ENCODE assay signal across 5 fruit fly cellular contexts in the genomic region with DNA sequence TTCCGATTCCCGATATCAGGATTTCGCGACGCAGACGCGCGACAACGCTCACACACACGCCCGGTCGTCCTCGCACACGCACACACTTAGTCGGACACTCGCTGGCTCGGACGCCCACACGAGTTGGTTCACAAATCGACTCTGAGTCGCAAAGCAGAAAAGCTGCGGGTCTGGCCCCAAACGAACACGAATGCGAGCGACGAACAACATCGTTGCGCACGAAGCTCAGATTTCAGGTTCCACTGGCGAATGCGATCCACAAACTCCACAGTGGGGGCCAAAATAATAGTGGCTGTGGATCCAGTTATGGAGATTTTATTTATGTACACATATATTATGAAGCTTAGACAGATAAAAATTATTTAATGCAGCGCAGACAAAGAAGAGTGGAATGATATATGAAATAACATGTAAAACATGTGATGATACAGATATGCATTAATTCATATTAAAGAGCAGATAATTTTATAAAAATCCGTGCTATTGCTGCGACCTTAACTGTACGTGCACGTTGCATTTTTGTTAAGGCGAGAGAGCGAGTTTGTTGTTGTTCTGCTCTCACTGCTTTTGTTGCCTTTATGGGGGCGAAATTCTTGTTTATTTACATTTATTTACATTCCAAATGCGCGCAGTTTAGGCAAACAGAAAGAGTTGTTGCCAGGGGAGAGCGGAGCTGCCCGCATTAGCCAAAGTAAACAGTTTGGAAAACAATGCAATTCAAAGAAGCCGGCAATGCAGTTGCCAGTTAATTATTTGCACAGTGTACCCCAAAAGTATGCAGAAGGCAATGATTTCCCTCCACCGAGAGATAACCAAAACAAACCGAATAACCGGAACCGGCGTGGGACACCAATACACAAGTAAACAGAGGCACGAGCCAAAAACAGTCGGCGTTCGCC.
TF ChIP-seq lines count a peak whose summit lies in the region.

No protein-coding gene starts in this region.

TF ChIP-seq in whole organism, adult, 20 proteins besides CTCF, POLR2A, EP300 and RAD21 (continued from another document):
- TF ChIP-seq pad (GFP tag; optimal IDR thresholded peaks at IDR 0.05; lab: Kevin White, UChicago) = peak; percentile 66
- peak; percentile 88 for TF ChIP-seq CG11617 (GFP tag; optimal IDR thresholded peaks at IDR 0.05; lab: Kevin White, UChicago)
- no peak for TF ChIP-seq CG33017 (tag; optimal IDR thresholded peaks at IDR 0.05; lab: Kevin White, UChicago)
- TF ChIP-seq ovo (GFP tag; optimal IDR thresholded peaks at IDR 0.05; lab: Kevin White, UChicago) = peak; percentile 4

TF ChIP-seq in whole organism, embryonic, 481 proteins besides CTCF, POLR2A, EP300 and RAD21 (continued from another document and continues in another):
- TF ChIP-seq pum (GFP tag; optimal IDR thresholded peaks at IDR 0.05; lab: Kevin White, UChicago) (peak; percentile 79), CG8281 (tag; optimal IDR thresholded peaks at IDR 0.05; lab: Kevin White, UChicago) (peak; percentile 49), CG4854 (GFP tag; optimal IDR thresholded peaks at IDR 0.05; lab: Kevin White, UChicago) (peak; percentile 46), CG12769 (tag; optimal IDR thresholded peaks at IDR 0.05; lab: Kevin White, UChicago) (peak; percentile 52), CG14050 (GFP tag; IDR thresholded peaks at IDR 0.05; lab: Robert Waterston, UW) (peak; percentile 54; the same call in 2 of the 3 replicates), peb (GFP tag; IDR thresholded peaks at IDR 0.05; lab: Robert Waterston, UW) (peak; percentile 76), CG43689 (GFP tag; IDR thresholded peaks at IDR 0.05; lab: Robert Waterston, UW) (no peak), kah (GFP tag; optimal IDR thresholded peaks at IDR 0.05; lab: Kevin White, UChicago) (peak; percentile 72), tll (GFP tag; optimal IDR thresholded peaks at IDR 0.05; lab: Kevin White, UChicago) (peak in 1 of 2 experiments; percentile 68), prd (optimal IDR thresholded peaks at IDR 0.05; lab: Kevin White, UChicago) (no peak), prd (GFP tag; IDR thresholded peaks at IDR 0.05; lab: Robert Waterston, UW) (peak; percentile 86), nom (GFP tag; optimal IDR thresholded peaks at IDR 0.05; lab: Kevin White, UChicago) (peak; percentile 93), tin (GFP tag; optimal IDR thresholded peaks at IDR 0.05; lab: Kevin White, UChicago) (peak; percentile 82), dm (GFP tag; optimal IDR thresholded peaks at IDR 0.05; lab: Kevin White, UChicago) (no peak), CG2712 (tag; optimal IDR thresholded peaks at IDR 0.05; lab: Kevin White, UChicago) (peak; percentile 96), H2.0 (GFP tag; IDR thresholded peaks at IDR 0.05; lab: Robert Waterston, UW) (peak; percentile 73), CG9437 (GFP tag; optimal IDR thresholded peaks at IDR 0.05; lab: Kevin White, UChicago) (peak; percentile 5), lola (GFP tag; optimal IDR thresholded peaks at IDR 0.05; lab: Kevin White, UChicago) (peak in 1 of 3 experiments; percentile 92), Antp (GFP tag; optimal IDR thresholded peaks at IDR 0.05; lab: Kevin White, UChicago) (peak; percentile 68), bcd (GFP tag; optimal IDR thresholded peaks at IDR 0.05; lab: Kevin White, UChicago) (peak; percentile 85), CG8290 (GFP tag; optimal IDR thresholded peaks at IDR 0.05; lab: Kevin White, UChicago) (peak; percentile 64), CG8290 (tag; optimal IDR thresholded peaks at IDR 0.05; lab: Kevin White, UChicago) (peak; percentile 73 to 83), CG7987 (GFP tag; optimal IDR thresholded peaks at IDR 0.05; lab: Kevin White, UChicago) (peak; percentile 80), insv (GFP tag; optimal IDR thresholded peaks at IDR 0.05; lab: Kevin White, UChicago) (peak in 1 of 2 experiments; percentile 37), ttk (GFP tag; IDR thresholded peaks at IDR 0.05; lab: Robert Waterston, UW) (peak; percentile 79), Doc2 (GFP tag; IDR thresholded peaks at IDR 0.05; lab: Robert Waterston, UW) (no peak), Atf3 (GFP tag; optimal IDR thresholded peaks at IDR 0.05; lab: Kevin White, UChicago) (peak; percentile 59), CG31388 (GFP tag; optimal IDR thresholded peaks at IDR 0.05; lab: Kevin White, UChicago) (peak; percentile 60), cad (GFP tag; optimal IDR thresholded peaks at IDR 0.05; lab: Kevin White, UChicago) (no peak)

TF ChIP-seq in whole organism, prepupa, 60 proteins besides CTCF, POLR2A, EP300 and RAD21 (continued from another document and continues in another):
- peak; percentile 99 for TF ChIP-seq fkh (GFP tag; optimal IDR thresholded peaks at IDR 0.05; lab: Kevin White, UChicago)
- peak; percentile 95 for TF ChIP-seq CG9139 (GFP tag; optimal IDR thresholded peaks at IDR 0.05; lab: Kevin White, UChicago)
- no peak for TF ChIP-seq lz (GFP tag; optimal IDR thresholded peaks at IDR 0.05; lab: Kevin White, UChicago)
- TF ChIP-seq salr (GFP tag; optimal IDR thresholded peaks at IDR 0.05; lab: Kevin White, UChicago) = peak; percentile 22 to 53
- TF ChIP-seq achi (GFP tag; optimal IDR thresholded peaks at IDR 0.05; lab: Kevin White, UChicago) = peak; percentile 68
- TF ChIP-seq pdm3 (GFP tag; optimal IDR thresholded peaks at IDR 0.05; lab: Kevin White, UChicago) = peak; percentile 14
- peak; percentile 96 for TF ChIP-seq net (GFP tag; optimal IDR thresholded peaks at IDR 0.05; lab: Kevin White, UChicago)
- TF ChIP-seq CG6163 (GFP tag; IDR thresholded peaks at IDR 0.05; lab: Robert Waterston, UW) = peak; percentile 94
- TF ChIP-seq CG11762 (GFP tag; optimal IDR thresholded peaks at IDR 0.05; lab: Kevin White, UChicago; ENCODE audit: insufficient read depth) = peak; percentile 94
- peak; percentile 92 for TF ChIP-seq Sox15 (GFP tag; optimal IDR thresholded peaks at IDR 0.05; lab: Kevin White, UChicago)
- TF ChIP-seq Lpt (GFP tag; optimal IDR thresholded peaks at IDR 0.05; lab: Kevin White, UChicago) = peak; percentile 88
- peak; percentile 96 for TF ChIP-seq CG3919 (GFP tag; optimal IDR thresholded peaks at IDR 0.05; lab: Kevin White, UChicago)
- TF ChIP-seq Hr38 (GFP tag; optimal IDR thresholded peaks at IDR 0.05; lab: Kevin White, UChicago) = no peak
- TF ChIP-seq vri (GFP tag; optimal IDR thresholded peaks at IDR 0.05; lab: Kevin White, UChicago) = peak; percentile 50
- TF ChIP-seq acj6 (GFP tag; optimal IDR thresholded peaks at IDR 0.05; lab: Kevin White, UChicago) = peak; percentile 97
- TF ChIP-seq dsx (GFP tag; optimal IDR thresholded peaks at IDR 0.05; lab: Kevin White, UChicago; ENCODE audit: poor library complexity, severe bottlenecking) = peak; percentile 96
- peak; percentile 92 for TF ChIP-seq CG6792 (GFP tag; optimal IDR thresholded peaks at IDR 0.05; lab: Kevin White, UChicago)
- TF ChIP-seq CG1621 (tag; optimal IDR thresholded peaks at IDR 0.05; lab: Kevin White, UChicago) = peak; percentile 71
- TF ChIP-seq CG8119 (GFP tag; IDR thresholded peaks at IDR 0.05; lab: Robert Waterston, UW) = peak; percentile 50; the same call in 1 of the 3 replicates
- peak; percentile 93 for TF ChIP-seq Sox14 (GFP tag; optimal IDR thresholded peaks at IDR 0.05; lab: Kevin White, UChicago)
- TF ChIP-seq Gug (GFP tag; IDR thresholded peaks at IDR 0.05; lab: Robert Waterston, UW) = peak; percentile 91
- TF ChIP-seq CG7368 (GFP tag; optimal IDR thresholded peaks at IDR 0.05; lab: Kevin White, UChicago) = peak; percentile 90
- TF ChIP-seq CG8319 (GFP tag; optimal IDR thresholded peaks at IDR 0.05; lab: Kevin White, UChicago) = peak; percentile 93
- TF ChIP-seq CG31627 (GFP tag; optimal IDR thresholded peaks at IDR 0.05; lab: Kevin White, UChicago) = peak; percentile 93
- TF ChIP-seq topi (GFP tag; optimal IDR thresholded peaks at IDR 0.05; lab: Kevin White, UChicago) = peak; percentile 97
- peak; percentile 95 to 96 for TF ChIP-seq ss (GFP tag; optimal IDR thresholded peaks at IDR 0.05; lab: Kevin White, UChicago)
- TF ChIP-seq CG15336 (GFP tag; IDR thresholded peaks at IDR 0.05; lab: Robert Waterston, UW) = peak; percentile 74
- peak; percentile 92 for TF ChIP-seq CG34406 (GFP tag; optimal IDR thresholded peaks at IDR 0.05; lab: Kevin White, UChicago)
- TF ChIP-seq CG32006 (GFP tag; optimal IDR thresholded peaks at IDR 0.05; lab: Kevin White, UChicago) = peak; percentile 95

TF ChIP-seq in whole organism, pupa, 21 proteins besides CTCF, POLR2A, EP300 and RAD21 (continued from another document):
- TF ChIP-seq CG13204 (GFP tag; optimal IDR thresholded peaks at IDR 0.05; lab: Kevin White, UChicago) (peak; percentile 73), Pif1A (GFP tag; optimal IDR thresholded peaks at IDR 0.05; lab: Kevin White, UChicago) (peak; percentile 57), gl (tag; optimal IDR thresholded peaks at IDR 0.05; lab: Kevin White, UChicago) (peak; percentile 94)

TF ChIP-seq in whole organism, wandering third instar larva, 38 proteins besides CTCF, POLR2A, EP300 and RAD21 (continued from another document):
- TF ChIP-seq Hr78 (GFP tag; optimal IDR thresholded peaks at IDR 0.05; lab: Kevin White, UChicago) (no peak), HLH106 (tag; optimal IDR thresholded peaks at IDR 0.05; lab: Kevin White, UChicago) (peak; percentile 95), Vsx2 (GFP tag; optimal IDR thresholded peaks at IDR 0.05; lab: Kevin White, UChicago; ENCODE audit: partially characterized antibody) (peak; percentile 66), rgr (GFP tag; optimal IDR thresholded peaks at IDR 0.05; lab: Kevin White, UChicago) (peak; percentile 87), h (GFP tag; optimal IDR thresholded peaks at IDR 0.05; lab: Kevin White, UChicago) (peak; percentile 94), ey (GFP tag; optimal IDR thresholded peaks at IDR 0.05; lab: Kevin White, UChicago) (no peak), dl (GFP tag; optimal IDR thresholded peaks at IDR 0.05; lab: Kevin White, UChicago; ENCODE audit: insufficient read depth in 1 of 2, partially characterized antibody in 2 of 2) (peak in 1 of 2 experiments; percentile 34), pan (optimal IDR thresholded peaks at IDR 0.05; lab: Kevin White, UChicago) (no peak), br (GFP tag; optimal IDR thresholded peaks at IDR 0.05; lab: Kevin White, UChicago) (peak; percentile 32), Sp1 (GFP tag; optimal IDR thresholded peaks at IDR 0.05; lab: Kevin White, UChicago) (peak; percentile 51), tai (GFP tag; optimal IDR thresholded peaks at IDR 0.05; lab: Kevin White, UChicago) (no peak), Abd-B (GFP tag; optimal IDR thresholded peaks at IDR 0.05; lab: Kevin White, UChicago) (no peak), sage (GFP tag; optimal IDR thresholded peaks at IDR 0.05; lab: Kevin White, UChicago) (peak; percentile 84), lola (GFP tag; optimal IDR thresholded peaks at IDR 0.05; lab: Kevin White, UChicago) (no peak), woc (GFP tag; optimal IDR thresholded peaks at IDR 0.05; lab: Kevin White, UChicago) (peak; percentile 97), Dif (GFP tag; optimal IDR thresholded peaks at IDR 0.05; lab: Kevin White, UChicago; ENCODE audit: partially characterized antibody) (peak; percentile 76), dsf (GFP tag; optimal IDR thresholded peaks at IDR 0.05; lab: Kevin White, UChicago; ENCODE audit: borderline replicate concordance) (no peak), Jra (GFP tag; optimal IDR thresholded peaks at IDR 0.05; lab: Kevin White, UChicago) (no peak), fru (GFP tag; optimal IDR thresholded peaks at IDR 0.05; lab: Kevin White, UChicago) (peak; percentile 90)
